Worm (Caenorhabditis elegans) whole organism, L4 larva: ENCODE data around the gene C50D2.1.

Source experiments
- T20F7.1 ChIP-seq: fragments of 200-800 bp; sonication (Bioruptor generic); optimal IDR thresholded peaks from 2 replicates; lab custom pipeline; 2018; ENCODE audit warnings: mild to moderate bottlenecking, missing genetic modification characterization, missing compliant biosample characterization
- Y105C5A.15 ChIP-seq: fragments of 200-800 bp; sonication (Bioruptor generic); IDR thresholded peaks from 2 replicates; pipeline ENCODE4 v1.3.6; 2022; ENCODE audit warnings: missing genetic modification characterization, missing compliant biosample characterization
- Y75B8A.6 ChIP-seq: fragments of 200-800 bp; sonication (Bioruptor generic); IDR thresholded peaks from 2 replicates; pipeline ENCODE4 v1.3.6; 2022; ENCODE audit warnings: missing genetic modification reagents, missing genetic modification characterization, missing compliant biosample characterization
- ama-1 ChIP-seq: fragments of 150-350 bp; optimal IDR thresholded peaks from 2 replicates; lab custom pipeline; 2014; ENCODE audit warnings: inconsistent platforms, mixed read lengths
- ceh-20 ChIP-seq: fragments of 200-800 bp; sonication (Bioruptor generic); IDR thresholded peaks from 2 replicates; pipeline ENCODE4 v1.3.6; 2022; ENCODE audit warnings: missing genetic modification reagents, missing genetic modification characterization, missing compliant biosample characterization
- ceh-62 ChIP-seq: sonication (generic microtip); optimal IDR thresholded peaks from 2 replicates; lab custom pipeline; 2017; ENCODE audit warnings: missing biosample characterization, missing genetic modification characterization
- dpl-1 ChIP-seq: fragments of 150-350 bp; optimal IDR thresholded peaks from 2 replicates; lab custom pipeline; 2014; ENCODE audit warnings: missing biosample characterization, missing genetic modification reagents, missing genetic modification characterization
- hlh-30 ChIP-seq: sonication (generic microtip); optimal IDR thresholded peaks from 2 replicates; lab custom pipeline; 2017; ENCODE audit warnings: antibody characterized with exemption, mild to moderate bottlenecking, missing genetic modification characterization, missing compliant biosample characterization; ENCODE audit not compliant: insufficient read depth
- hmg-1.1 ChIP-seq: fragments of 200-800 bp; sonication (Bioruptor generic); IDR thresholded peaks from 2 replicates; pipeline ENCODE4 v1.3.6; 2022; ENCODE audit warnings: missing genetic modification reagents, missing genetic modification characterization, missing compliant biosample characterization
- mdl-1 ChIP-seq, 2 experiments: fragments of 150-350 bp in 1 of 2; sonication (generic microtip) in 1 of 2; optimal IDR thresholded peaks; 2 replicates each; lab custom pipeline; 2014 to 2017; ENCODE audit warnings: missing biosample characterization in 2 of 2, missing genetic modification characterization in 2 of 2
- mes-2 ChIP-seq: sonication (generic microtip); optimal IDR thresholded peaks from 2 replicates; lab custom pipeline; 2016; ENCODE audit warnings: missing genotype, mild to moderate bottlenecking, missing genetic modification characterization, missing compliant biosample characterization; ENCODE audit not compliant: poor library complexity, severe bottlenecking
- mxl-2 ChIP-seq: fragments of 200-800 bp; sonication (Bioruptor generic); conservative IDR thresholded peaks from 2 replicates; pipeline ENCODE4 v1.3.6; 2022; ENCODE audit warnings: missing genetic modification reagents, missing genetic modification characterization, missing compliant biosample characterization
- mxl-3 ChIP-seq: fragments of 200-800 bp; sonication (Bioruptor generic); optimal IDR thresholded peaks from 2 replicates; lab custom pipeline; 2018; ENCODE audit warnings: mild to moderate bottlenecking, missing genetic modification characterization, missing compliant biosample characterization
- nhr-28 ChIP-seq: fragments of 150-350 bp; optimal IDR thresholded peaks from 2 replicates; lab custom pipeline; 2014; ENCODE audit warnings: missing biosample characterization, missing genetic modification characterization
- nhr-41 ChIP-seq: fragments of 200-800 bp; sonication (Bioruptor generic); IDR thresholded peaks from 2 replicates; pipeline ENCODE4 v1.3.6; 2022; ENCODE audit warnings: missing genetic modification reagents, missing genetic modification characterization, missing compliant biosample characterization
- nhr-42 ChIP-seq: fragments of 200-800 bp; sonication (Bioruptor generic); IDR thresholded peaks from 2 replicates; pipeline ENCODE4 v1.3.6; 2022; ENCODE audit warnings: missing genetic modification characterization, missing compliant biosample characterization
- nhr-6 ChIP-seq: fragments of 150-350 bp; optimal IDR thresholded peaks from 2 replicates; lab custom pipeline; 2014; ENCODE audit warnings: missing biosample characterization, missing genetic modification characterization
- nhr-76 ChIP-seq: fragments of 150-350 bp; optimal IDR thresholded peaks from 2 replicates; lab custom pipeline; 2014; ENCODE audit warnings: missing biosample characterization, missing genetic modification characterization
- php-3 ChIP-seq: fragments of 200-800 bp; sonication (Bioruptor generic); IDR thresholded peaks from 2 replicates; pipeline ENCODE4 v1.3.6; 2022; ENCODE audit warnings: missing genetic modification reagents, missing genetic modification characterization, missing compliant biosample characterization
- rbr-2 ChIP-seq: sonication (generic microtip); optimal IDR thresholded peaks from 2 replicates; lab custom pipeline; 2016; ENCODE audit warnings: missing genotype, missing genetic modification characterization, missing compliant biosample characterization
- zag-1 ChIP-seq: fragments of 150-350 bp; optimal IDR thresholded peaks from 2 replicates; lab custom pipeline; 2014; ENCODE audit warnings: missing biosample characterization, missing genetic modification characterization

C50D2.1 gene

ce11 chrII:162182-162581 lies 50.8 kb downstream of the C50D2.1 start, which contains the start of gene etr-1 (continued):
- TF ChIP-seq T20F7.1 (GFP tag; lab: Kevin White, UChicago): no peak
- TF ChIP-seq mxl-3 (GFP tag; lab: Kevin White, UChicago): peak; percentile 88
- TF ChIP-seq rbr-2 (tag; lab: Kevin White, UChicago): no peak
- TF ChIP-seq hlh-30 (tag; lab: Kevin White, UChicago): peak; percentile 46
- peak; percentile 37; the same call in 1 of the 2 replicates for TF ChIP-seq mxl-2
- TF ChIP-seq nhr-28 (tag; lab: Kevin White, UChicago): peak; percentile 92
- TF ChIP-seq zag-1: no peak
- peak; percentile 64 for TF ChIP-seq nhr-41
- no peak for TF ChIP-seq nhr-76
- TF ChIP-seq ceh-20 (GFP tag; lab: Robert Waterston, UW): peak; percentile 61
- TF ChIP-seq ceh-62 (tag; lab: Kevin White, UChicago): no peak
- peak; percentile 30 for TF ChIP-seq dpl-1
- no peak for TF ChIP-seq Y75B8A.6 (GFP tag; lab: Robert Waterston, UW)
- TF ChIP-seq ama-1 (lab: Kevin White, UChicago): peak; percentile 15
- 0 out of 2 replicates have a peak, but pooled peaks have one; percentile 11 for TF ChIP-seq nhr-42 (GFP tag; lab: Robert Waterston, UW)
- peak; percentile 83 for TF ChIP-seq php-3 (GFP tag; lab: Robert Waterston, UW)
- peak in 1 of 2 experiments; percentile 57 for TF ChIP-seq mdl-1 (tag; optimal IDR thresholded peaks at IDR 0.05; lab: Kevin White, UChicago)
- TF ChIP-seq hmg-1.1 (GFP tag; lab: Robert Waterston, UW): 0 out of 2 replicates have a peak, but pooled peaks have one; percentile 12
- TF ChIP-seq Y105C5A.15: no peak
- peak; percentile 47 for TF ChIP-seq nhr-6 (tag; lab: Kevin White, UChicago)

ce11 chrII:163229-163628 lies 51.9 kb downstream of the C50D2.1 start:
- TF ChIP-seq mes-2 (tag; lab: Kevin White, UChicago) (peak; percentile 15), mdl-1 (tag; optimal IDR thresholded peaks at IDR 0.05; lab: Kevin White, UChicago) (no peak)
